Fruit fly (Drosophila melanogaster) whole organism, embryonic: ENCODE data around the gene CG42553.

Experiments used
- Bdp1 ChIP-seq: fragments of 200-800 bp; sonication (Bioruptor generic); optimal IDR thresholded peaks from 3 replicates; lab custom pipeline; 2016; ENCODE audit warnings: missing biosample characterization, missing genetic modification characterization
- BtbVII ChIP-seq: fragments of 200-800 bp; sonication (Bioruptor generic); optimal IDR thresholded peaks from 3 replicates; lab custom pipeline; 2017; ENCODE audit warnings: missing biosample characterization, mild to moderate bottlenecking, missing genetic modification characterization
- CG10431 ChIP-seq: fragments of 200-800 bp; sonication (Bioruptor generic); optimal IDR thresholded peaks from 3 replicates; lab custom pipeline; 2018; ENCODE audit warnings: missing biosample characterization, mild to moderate bottlenecking, missing genetic modification characterization
- CG11456 ChIP-seq: fragments of 200-800 bp; sonication (Bioruptor generic); IDR thresholded peaks from 3 replicates; pipeline ENCODE4 v1.3.6; 2022; ENCODE audit warnings: missing biosample characterization, missing genetic modification characterization
- CG12299 ChIP-seq: fragments of 200-800 bp; sonication (Bioruptor generic); optimal IDR thresholded peaks from 2 replicates; lab custom pipeline; 2018; ENCODE audit warnings: missing biosample characterization, mild to moderate bottlenecking, missing genetic modification characterization
- CG13296 ChIP-seq: fragments of 200-800 bp; sonication (Bioruptor generic); optimal IDR thresholded peaks from 3 replicates; lab custom pipeline; 2018; ENCODE audit warnings: missing biosample characterization, mild to moderate bottlenecking, missing genetic modification characterization
- CG14667 ChIP-seq: fragments of 200-800 bp; sonication (Bioruptor generic); IDR thresholded peaks from 2 replicates; pipeline ENCODE4 v1.3.6; 2022; ENCODE audit warnings: missing biosample characterization, missing genetic modification characterization
- CG16863 ChIP-seq: fragments of 200-800 bp; sonication (Bioruptor generic); optimal IDR thresholded peaks from 3 replicates; lab custom pipeline; 2016; ENCODE audit warnings: missing biosample characterization, missing genetic modification characterization
- CG18599 ChIP-seq: fragments of 200-800 bp; sonication (Bioruptor generic); optimal IDR thresholded peaks from 3 replicates; lab custom pipeline; 2017; ENCODE audit warnings: missing biosample characterization, missing genetic modification characterization, mild to moderate bottlenecking, moderate library complexity, missing genetic modification reagents
- CG2202 ChIP-seq: fragments of 200-800 bp; sonication (Bioruptor generic); optimal IDR thresholded peaks from 2 replicates; lab custom pipeline; 2018; ENCODE audit warnings: missing biosample characterization, mild to moderate bottlenecking, missing genetic modification characterization
- CG2712 ChIP-seq: fragments of 200-800 bp; optimal IDR thresholded peaks from 3 replicates; lab custom pipeline; 2019; ENCODE audit warnings: missing biosample characterization, mild to moderate bottlenecking, missing genetic modification characterization, moderate library complexity
- CG31224 ChIP-seq: fragments of 200-800 bp; sonication (Bioruptor generic); IDR thresholded peaks from 2 replicates; pipeline ENCODE4 v1.3.6; 2022; ENCODE audit warnings: missing biosample characterization, missing genetic modification characterization
- CG34376 ChIP-seq: fragments of 200-800 bp; sonication (Bioruptor generic); optimal IDR thresholded peaks from 2 replicates; lab custom pipeline; 2018; ENCODE audit warnings: missing biosample characterization, mild to moderate bottlenecking, missing genetic modification characterization
- CG3838 ChIP-seq: fragments of 200-800 bp; sonication (Bioruptor generic); optimal IDR thresholded peaks from 3 replicates; lab custom pipeline; 2016; ENCODE audit warnings: missing biosample characterization, missing genetic modification characterization
- CG5180 ChIP-seq: fragments of 200-800 bp; sonication (Bioruptor generic); optimal IDR thresholded peaks from 3 replicates; lab custom pipeline; 2017; ENCODE audit warnings: missing biosample characterization, missing genetic modification characterization, mild to moderate bottlenecking, moderate library complexity, missing genetic modification reagents
- CG6854 ChIP-seq: fragments of 200-800 bp; sonication (Bioruptor generic); optimal IDR thresholded peaks from 3 replicates; lab custom pipeline; 2017; ENCODE audit warnings: missing biosample characterization, mild to moderate bottlenecking, missing genetic modification characterization
- CG7271 ChIP-seq: fragments of 200-800 bp; sonication (Bioruptor generic); optimal IDR thresholded peaks from 2 replicates; lab custom pipeline; 2018; ENCODE audit warnings: missing biosample characterization, mild to moderate bottlenecking, missing genetic modification characterization, moderate library complexity
- CG7963 ChIP-seq: fragments of 200-800 bp; sonication (Bioruptor generic); IDR thresholded peaks from 3 replicates; pipeline ENCODE4 v1.3.6; 2022; ENCODE audit warnings: missing biosample characterization, missing genetic modification characterization; ENCODE audit not compliant: partially characterized antibody
- CG7987 ChIP-seq: fragments of 200-800 bp; sonication (Bioruptor generic); optimal IDR thresholded peaks from 2 replicates; lab custom pipeline; 2018; ENCODE audit warnings: missing biosample characterization, mild to moderate bottlenecking, missing genetic modification characterization, moderate library complexity
- CG8089 ChIP-seq: fragments of 200-800 bp; sonication (Bioruptor generic); optimal IDR thresholded peaks from 3 replicates; lab custom pipeline; 2016; ENCODE audit warnings: missing biosample characterization, missing genetic modification characterization
- CG8290 ChIP-seq, 3 experiments: fragments of 200-800 bp; sonication (Bioruptor generic); optimal IDR thresholded peaks; 2 replicates each; lab custom pipeline; 2016 to 2019; ENCODE audit warnings: missing biosample characterization in 3 of 3, missing genetic modification characterization in 3 of 3, mild to moderate bottlenecking in 2 of 3, moderate library complexity in 1 of 3
- CG8359 ChIP-seq: fragments of 200-800 bp; sonication (Bioruptor generic); optimal IDR thresholded peaks from 2 replicates; lab custom pipeline; 2017; ENCODE audit warnings: missing biosample characterization, mild to moderate bottlenecking, missing genetic modification characterization, borderline replicate concordance
- D19A ChIP-seq: fragments of 200-800 bp; optimal IDR thresholded peaks from 3 replicates; lab custom pipeline; 2019; ENCODE audit warnings: missing biosample characterization, mild to moderate bottlenecking, missing genetic modification characterization, moderate library complexity
- HLH3B ChIP-seq: fragments of 200-800 bp; sonication (Bioruptor generic); IDR thresholded peaks from 2 replicates; pipeline ENCODE4 v1.3.6; 2022; ENCODE audit warnings: missing biosample characterization, missing genetic modification characterization
- HmgZ ChIP-seq: fragments of 200-800 bp; sonication (Bioruptor generic); optimal IDR thresholded peaks from 2 replicates; lab custom pipeline; 2018; ENCODE audit warnings: missing biosample characterization, mild to moderate bottlenecking, missing genetic modification characterization
- Hmr ChIP-seq: fragments of 200-800 bp; sonication (Bioruptor generic); optimal IDR thresholded peaks from 3 replicates; lab custom pipeline; 2017; ENCODE audit warnings: mild to moderate bottlenecking, missing biosample characterization, missing genetic modification reagents, missing genetic modification characterization
- MESR4 ChIP-seq: fragments of 200-800 bp; sonication (Bioruptor generic); optimal IDR thresholded peaks from 2 replicates; lab custom pipeline; 2018; ENCODE audit warnings: missing biosample characterization, mild to moderate bottlenecking, missing genetic modification characterization, moderate library complexity
- Sox100B ChIP-seq: fragments of 200-800 bp; sonication (Bioruptor generic); optimal IDR thresholded peaks from 3 replicates; lab custom pipeline; 2018; ENCODE audit warnings: missing biosample characterization, mild to moderate bottlenecking, missing genetic modification characterization
- Sry-β ChIP-seq: fragments of 200-800 bp; sonication (Bioruptor generic); optimal IDR thresholded peaks from 2 replicates; lab custom pipeline; 2018; ENCODE audit warnings: missing biosample characterization, mild to moderate bottlenecking, missing genetic modification characterization, moderate library complexity
- Stat92E ChIP-seq, 3 experiments: fragments of >200 bp in 2 of 3; fragments of 200-800 bp in 1 of 3; sonication (Bioruptor generic) in 1 of 3; optimal IDR thresholded peaks; 2 replicates each; lab custom pipeline; 2017 to 2019; ENCODE audit warnings: missing biosample characterization in 3 of 3, missing genetic modification characterization in 3 of 3, mild to moderate bottlenecking in 1 of 3, moderate library complexity in 1 of 3
- TFAM ChIP-seq: fragments of 200-800 bp; sonication (Bioruptor generic); optimal IDR thresholded peaks from 2 replicates; lab custom pipeline; 2017; ENCODE audit warnings: missing biosample characterization, missing genetic modification characterization, inconsistent platforms
- ase ChIP-seq: fragments of 200-800 bp; sonication (Bioruptor generic); IDR thresholded peaks from 3 replicates; pipeline ENCODE4 v1.3.6; 2022; ENCODE audit warnings: missing biosample characterization, missing genetic modification characterization
- az2 ChIP-seq: fragments of 200-800 bp; sonication (Bioruptor generic); optimal IDR thresholded peaks from 3 replicates; lab custom pipeline; 2016; ENCODE audit warnings: missing biosample characterization, missing genetic modification characterization
- cad ChIP-seq: fragments of >200 bp; optimal IDR thresholded peaks from 2 replicates; lab custom pipeline; 2017; ENCODE audit warnings: missing biosample characterization, missing genetic modification characterization
- crol ChIP-seq: fragments of 200-800 bp; sonication (Bioruptor generic); IDR thresholded peaks from 2 replicates; pipeline ENCODE4 v1.3.6; 2022; ENCODE audit warnings: missing biosample characterization, missing genetic modification characterization
- dm ChIP-seq: fragments of 200-800 bp; sonication (Bioruptor generic); optimal IDR thresholded peaks from 3 replicates; lab custom pipeline; 2016; ENCODE audit warnings: missing biosample characterization, missing genetic modification characterization
- dysf ChIP-seq: fragments of 200-800 bp; sonication (Bioruptor generic); IDR thresholded peaks from 3 replicates; pipeline ENCODE4 v1.3.6; 2022; ENCODE audit warnings: missing biosample characterization, missing genetic modification characterization
- ewg ChIP-seq: fragments of 200-800 bp; sonication (Bioruptor generic); optimal IDR thresholded peaks from 3 replicates; lab custom pipeline; 2017; ENCODE audit warnings: mild to moderate bottlenecking, missing biosample characterization, missing genetic modification reagents, missing genetic modification characterization
- fd96Cb ChIP-seq: fragments of 200-800 bp; sonication (Bioruptor generic); optimal IDR thresholded peaks from 2 replicates; lab custom pipeline; 2018; ENCODE audit warnings: missing biosample characterization, mild to moderate bottlenecking, missing genetic modification characterization, moderate library complexity
- gt ChIP-seq: fragments of 200-800 bp; sonication (Bioruptor generic); IDR thresholded peaks from 2 replicates; pipeline ENCODE4 v1.3.6; 2022; ENCODE audit warnings: missing biosample characterization, missing genetic modification characterization
- ham ChIP-seq: fragments of 200-800 bp; sonication (Bioruptor generic); IDR thresholded peaks from 2 replicates; pipeline ENCODE4 v1.3.6; 2022; ENCODE audit warnings: missing biosample characterization, missing genetic modification characterization
- her ChIP-seq: fragments of 200-800 bp; sonication (Bioruptor generic); optimal IDR thresholded peaks from 2 replicates; lab custom pipeline; 2016; ENCODE audit warnings: missing biosample characterization, missing genetic modification characterization
- oc ChIP-seq: fragments of 200-800 bp; sonication (Bioruptor generic); optimal IDR thresholded peaks from 2 replicates; lab custom pipeline; 2018; ENCODE audit warnings: missing biosample characterization, mild to moderate bottlenecking, missing genetic modification characterization, moderate library complexity
- pzg ChIP-seq: fragments of 200-800 bp; sonication (Bioruptor generic); optimal IDR thresholded peaks from 3 replicates; lab custom pipeline; 2018; ENCODE audit warnings: missing biosample characterization, mild to moderate bottlenecking, missing genetic modification characterization, moderate library complexity
- slp2 ChIP-seq: fragments of 200-800 bp; sonication (Bioruptor generic); optimal IDR thresholded peaks from 2 replicates; lab custom pipeline; 2016; ENCODE audit warnings: missing biosample characterization, missing genetic modification characterization
- tio ChIP-seq: fragments of 200-800 bp; sonication (Bioruptor generic); optimal IDR thresholded peaks from 2 replicates; lab custom pipeline; 2017; ENCODE audit warnings: missing biosample characterization, missing genetic modification characterization, inconsistent platforms
- unc-4 ChIP-seq: fragments of 200-800 bp; sonication (Bioruptor generic); IDR thresholded peaks from 2 replicates; pipeline ENCODE4 v1.3.6; 2022; ENCODE audit warnings: missing biosample characterization, missing genetic modification characterization; ENCODE audit not compliant: partially characterized antibody
- vfl ChIP-seq: fragments of 200-800 bp; sonication (Bioruptor generic); optimal IDR thresholded peaks from 2 replicates; lab custom pipeline; 2016; ENCODE audit warnings: missing biosample characterization, missing genetic modification characterization
- zen ChIP-seq: fragments of 200-800 bp; sonication (Bioruptor generic); optimal IDR thresholded peaks from 3 replicates; lab custom pipeline; 2018; ENCODE audit warnings: missing biosample characterization, mild to moderate bottlenecking, missing genetic modification characterization, moderate library complexity

Gene CG42553

dm6 chr3L:821951-822350 is 11.9 kb upstream of the CG42553 start (continued):
- TF ChIP-seq crol (GFP tag; lab: Robert Waterston, UW) = 0 out of 2 replicates have a peak, but pooled peaks have one; percentile 16
- TF ChIP-seq unc-4 (GFP tag; lab: Robert Waterston, UW) = no peak
- peak; percentile 83 for TF ChIP-seq HLH3B (GFP tag; lab: Robert Waterston, UW)
- peak; percentile 51 for TF ChIP-seq CG2202 (tag; lab: Kevin White, UChicago)
- TF ChIP-seq CG7987 (GFP tag; lab: Kevin White, UChicago) = peak; percentile 50
- peak; percentile 66 for TF ChIP-seq zen (tag; lab: Kevin White, UChicago)
- no peak for TF ChIP-seq MESR4 (GFP tag; lab: Kevin White, UChicago)
- TF ChIP-seq Sry-β (GFP tag; lab: Kevin White, UChicago) = peak; percentile 20
- no peak for TF ChIP-seq Bdp1
- peak; percentile 50; the same call in 1 of the 2 replicates for TF ChIP-seq gt (GFP tag; lab: Robert Waterston, UW)
- TF ChIP-seq CG2712 (tag; lab: Kevin White, UChicago) = peak; percentile 88
- no peak for TF ChIP-seq CG34376 (GFP tag; lab: Kevin White, UChicago)
- peak; percentile 54 for TF ChIP-seq CG8290 (GFP tag; optimal IDR thresholded peaks at IDR 0.05; lab: Kevin White, UChicago)
- TF ChIP-seq CG8290 (tag; optimal IDR thresholded peaks at IDR 0.05; lab: Kevin White, UChicago) = peak in 1 of 2 experiments; percentile 69
- peak; percentile 46 for TF ChIP-seq tio
- TF ChIP-seq CG11456 = peak; percentile 60; the same call in 1 of the 3 replicates
- TF ChIP-seq HmgZ (tag; lab: Kevin White, UChicago) = no peak
- peak; percentile 39 for TF ChIP-seq CG7271 (tag; lab: Kevin White, UChicago)
- TF ChIP-seq CG5180 (GFP tag; lab: Kevin White, UChicago) = peak; percentile 77
- peak; percentile 44 for TF ChIP-seq CG10431 (GFP tag; lab: Kevin White, UChicago)
- TF ChIP-seq CG14667 (GFP tag; lab: Robert Waterston, UW) = peak; percentile 50; the same call in 1 of the 2 replicates
- peak; percentile 82 for TF ChIP-seq D19A
- TF ChIP-seq TFAM (GFP tag; lab: Kevin White, UChicago) = no peak
- TF ChIP-seq cad (GFP tag; lab: Kevin White, UChicago) = no peak
- no peak for TF ChIP-seq pzg (GFP tag; lab: Kevin White, UChicago)
- peak; percentile 54 for TF ChIP-seq Hmr (GFP tag; lab: Kevin White, UChicago)
- peak; percentile 84 for TF ChIP-seq Sox100B (GFP tag; lab: Kevin White, UChicago)
- no peak for TF ChIP-seq oc (tag; lab: Kevin White, UChicago)
- TF ChIP-seq dm (GFP tag; lab: Kevin White, UChicago) = peak; percentile 14
- TF ChIP-seq her (GFP tag; lab: Kevin White, UChicago) = no peak
- peak; percentile 84 for TF ChIP-seq dysf (GFP tag; lab: Robert Waterston, UW)
- TF ChIP-seq ase (GFP tag; lab: Robert Waterston, UW) = peak; percentile 65; the same call in 2 of the 3 replicates
- TF ChIP-seq CG12299 (tag; lab: Kevin White, UChicago) = no peak
- peak; percentile 66 for TF ChIP-seq az2
- peak; percentile 50 for TF ChIP-seq CG8359
- peak; percentile 68 for TF ChIP-seq BtbVII (GFP tag; lab: Kevin White, UChicago)
- TF ChIP-seq vfl (GFP tag; lab: Kevin White, UChicago) = no peak
- TF ChIP-seq CG16863 = no peak
- TF ChIP-seq CG8089 (GFP tag; lab: Kevin White, UChicago) = peak; percentile 30
- peak; percentile 83 for TF ChIP-seq fd96Cb (tag; lab: Kevin White, UChicago)
- peak; percentile 83 for TF ChIP-seq CG18599
- peak; percentile 70 for TF ChIP-seq CG13296
- TF ChIP-seq CG31224 = peak; percentile 44; the same call in 1 of the 2 replicates
- TF ChIP-seq CG6854 (GFP tag; lab: Kevin White, UChicago) = peak; percentile 10
- TF ChIP-seq slp2 (GFP tag; lab: Kevin White, UChicago) = no peak
- TF ChIP-seq ewg = peak; percentile 46
- no peak for TF ChIP-seq CG7963 (GFP tag; lab: Robert Waterston, UW)
- TF ChIP-seq CG3838 (GFP tag; lab: Kevin White, UChicago) = no peak
- no peak for TF ChIP-seq ham (GFP tag; lab: Robert Waterston, UW)
- no peak for TF ChIP-seq Stat92E (GFP tag; optimal IDR thresholded peaks at IDR 0.05; lab: Kevin White, UChicago)
